Worm (Caenorhabditis elegans) whole organism, young adult: ENCODE results near the gene R10D12.6.

Source experiments
- F22D6.2 ChIP-seq: sonication (generic microtip); optimal IDR thresholded peaks from 2 replicates; lab custom pipeline; 2016; ENCODE audit warnings: mild to moderate bottlenecking, missing genetic modification characterization, missing compliant biosample characterization
- F23B12.7 ChIP-seq: sonication (generic microtip); optimal IDR thresholded peaks from 2 replicates; lab custom pipeline; 2017; ENCODE audit warnings: missing genetic modification characterization, mild to moderate bottlenecking, missing compliant biosample characterization, antibody characterized with exemption, moderate library complexity; ENCODE audit not compliant: insufficient read depth
- Y53F4B.3 ChIP-seq: fragments of 200-800 bp; sonication (Bioruptor generic); IDR thresholded peaks from 2 replicates; pipeline ENCODE4 v1.3.6; 2022; ENCODE audit warnings: missing genetic modification reagents, missing genetic modification characterization, missing compliant biosample characterization
- Y53G8AR.9 ChIP-seq: fragments of 200-800 bp; sonication (Bioruptor generic); conservative IDR thresholded peaks from 2 replicates; pipeline ENCODE4 v1.3.6; 2022; ENCODE audit warnings: missing genetic modification reagents, missing genetic modification characterization, missing compliant biosample characterization
- Y56A3A.18 ChIP-seq: fragments of 200-800 bp; sonication (Bioruptor generic); IDR thresholded peaks from 2 replicates; pipeline ENCODE4 v1.3.6; 2022; ENCODE audit warnings: missing genetic modification reagents, missing genetic modification characterization, missing compliant biosample characterization
- Y67H2A.10 ChIP-seq: fragments of 200-800 bp; sonication (Bioruptor generic); conservative IDR thresholded peaks from 2 replicates; pipeline ENCODE4 v1.3.6; 2022; ENCODE audit warnings: missing genetic modification reagents, missing genetic modification characterization, missing compliant biosample characterization
- ama-1 ChIP-seq, 3 experiments: fragments of 150-350 bp in 1 of 3; sonication (generic microtip) in 2 of 3; optimal IDR thresholded peaks; 2 replicates each; lab custom pipeline; 2014 to 2018; ENCODE audit warnings: missing biosample characterization in 2 of 3, missing genetic modification characterization in 2 of 3, missing genetic modification reagents in 2 of 3
- aptf-2 ChIP-seq: fragments of 200-800 bp; sonication (Bioruptor generic); conservative IDR thresholded peaks from 2 replicates; pipeline ENCODE4 v1.3.6; 2022; ENCODE audit warnings: missing genetic modification reagents, missing genetic modification characterization, missing compliant biosample characterization
- aptf-3 ChIP-seq: fragments of 200-800 bp; sonication (Bioruptor generic); IDR thresholded peaks from 2 replicates; pipeline ENCODE4 v1.3.6; 2022; ENCODE audit warnings: missing genetic modification characterization, missing compliant biosample characterization
- ceh-79 ChIP-seq: sonication (generic microtip); optimal IDR thresholded peaks from 2 replicates; lab custom pipeline; 2017; ENCODE audit warnings: mild to moderate bottlenecking, missing genetic modification characterization, missing compliant biosample characterization
- chd-7 ChIP-seq: sonication (generic microtip); optimal IDR thresholded peaks from 2 replicates; lab custom pipeline; 2016; ENCODE audit warnings: mild to moderate bottlenecking, missing genetic modification characterization, moderate library complexity, missing compliant biosample characterization
- fkh-3 ChIP-seq: sonication (generic microtip); optimal IDR thresholded peaks from 2 replicates; lab custom pipeline; 2016; ENCODE audit warnings: mild to moderate bottlenecking, missing genetic modification characterization, missing compliant biosample characterization
- gei-17 ChIP-seq: fragments of 200-800 bp; sonication (Bioruptor generic); optimal IDR thresholded peaks from 2 replicates; lab custom pipeline; 2018; ENCODE audit warnings: mild to moderate bottlenecking, missing genetic modification characterization, missing compliant biosample characterization
- him-1 ChIP-seq: sonication (generic microtip); optimal IDR thresholded peaks from 2 replicates; lab custom pipeline; 2016; ENCODE audit warnings: missing genotype, missing genetic modification reagents, missing genetic modification characterization, missing compliant biosample characterization
- hmg-1.2 ChIP-seq: fragments of 200-800 bp; sonication (Bioruptor generic); IDR thresholded peaks from 2 replicates; pipeline ENCODE4 v1.3.6; 2022; ENCODE audit warnings: missing genetic modification reagents, missing genetic modification characterization, missing compliant biosample characterization
- hsf-1 ChIP-seq: fragments of 200-800 bp; sonication (Bioruptor generic); IDR thresholded peaks from 2 replicates; pipeline ENCODE4 v1.3.6; 2022; ENCODE audit warnings: missing genetic modification reagents, missing genetic modification characterization, missing compliant biosample characterization
- lag-1 ChIP-seq: fragments of 200-800 bp; sonication (Bioruptor generic); IDR thresholded peaks from 2 replicates; pipeline ENCODE4 v1.3.6; 2022; ENCODE audit warnings: missing genetic modification reagents, missing genetic modification characterization, missing compliant biosample characterization
- let-607 ChIP-seq, 2 experiments: fragments of 200-800 bp in 1 of 2; sonication (Bioruptor generic) in 1 of 2; sonication (generic microtip) in 1 of 2; optimal IDR thresholded peaks; 2 replicates each; lab custom pipeline; 2016 to 2018; ENCODE audit warnings: mild to moderate bottlenecking in 2 of 2, missing compliant biosample characterization in 2 of 2, missing genetic modification characterization in 2 of 2, moderate library complexity in 2 of 2, missing genotype in 1 of 2
- lin-40 ChIP-seq: sonication (generic microtip); optimal IDR thresholded peaks from 2 replicates; lab custom pipeline; 2016; ENCODE audit warnings: missing genetic modification characterization, mild to moderate bottlenecking, missing compliant biosample characterization, missing genotype, missing genetic modification reagents
- lir-1 ChIP-seq: fragments of 200-800 bp; sonication (Bioruptor generic); conservative IDR thresholded peaks from 2 replicates; pipeline ENCODE4 v1.3.6; 2022; ENCODE audit warnings: missing genetic modification reagents, missing genetic modification characterization, missing compliant biosample characterization
- madf-6 ChIP-seq: fragments of 200-800 bp; sonication (Bioruptor generic); IDR thresholded peaks from 2 replicates; pipeline ENCODE4 v1.3.6; 2022; ENCODE audit warnings: missing genetic modification reagents, missing genetic modification characterization, missing compliant biosample characterization
- madf-8 ChIP-seq: fragments of 200-800 bp; sonication (Bioruptor generic); conservative IDR thresholded peaks from 2 replicates; pipeline ENCODE4 v1.3.6; 2022; ENCODE audit warnings: missing genetic modification reagents, missing genetic modification characterization, missing compliant biosample characterization
- nfya-2 ChIP-seq: fragments of 200-800 bp; sonication (Bioruptor generic); IDR thresholded peaks from 2 replicates; pipeline ENCODE4 v1.3.6; 2022; ENCODE audit warnings: missing genetic modification reagents, missing genetic modification characterization, missing compliant biosample characterization
- nfyb-1 ChIP-seq: fragments of 200-800 bp; sonication (Bioruptor generic); IDR thresholded peaks from 2 replicates; pipeline ENCODE4 v1.3.6; 2022; ENCODE audit warnings: missing genetic modification reagents, missing genetic modification characterization, missing compliant biosample characterization
- nhr-120 ChIP-seq: fragments of 200-800 bp; sonication (Bioruptor generic); IDR thresholded peaks from 2 replicates; pipeline ENCODE4 v1.3.6; 2022; ENCODE audit warnings: missing genetic modification characterization, missing compliant biosample characterization
- nhr-27 ChIP-seq: fragments of 200-800 bp; sonication (Bioruptor generic); optimal IDR thresholded peaks from 2 replicates; lab custom pipeline; 2018; ENCODE audit warnings: mild to moderate bottlenecking, missing genetic modification characterization, moderate library complexity, missing compliant biosample characterization
- nhr-80 ChIP-seq: sonication (generic microtip); optimal IDR thresholded peaks from 2 replicates; lab custom pipeline; 2016; ENCODE audit warnings: missing genetic modification characterization, missing compliant biosample characterization
- nhr-90 ChIP-seq: sonication (generic microtip); optimal IDR thresholded peaks from 2 replicates; lab custom pipeline; 2016; ENCODE audit warnings: missing genotype, mild to moderate bottlenecking, missing genetic modification characterization, missing compliant biosample characterization
- rcor-1 ChIP-seq: fragments of 200-800 bp; sonication (Bioruptor generic); IDR thresholded peaks from 2 replicates; pipeline ENCODE4 v1.3.6; 2022; ENCODE audit warnings: missing genetic modification reagents, missing genetic modification characterization, missing compliant biosample characterization
- snpc-3.4 ChIP-seq: sonication (generic microtip); optimal IDR thresholded peaks from 2 replicates; lab custom pipeline; 2017; ENCODE audit warnings: missing genetic modification characterization, mild to moderate bottlenecking, missing compliant biosample characterization, antibody characterized with exemption, moderate library complexity, missing genotype, missing genetic modification reagents
- snpc-4 ChIP-seq, 5 experiments: fragments of 150-350 bp in 1 of 5; sonication (generic microtip) in 4 of 5; optimal IDR thresholded peaks; 2 replicates each; lab custom pipeline; 2014 to 2018; ENCODE audit warnings: missing genetic modification characterization in 5 of 5, missing biosample characterization in 3 of 5, antibody characterized with exemption in 2 of 5, mild to moderate bottlenecking in 2 of 5, missing compliant biosample characterization in 2 of 5, missing genotype in 2 of 5, moderate library complexity in 2 of 5, missing genetic modification reagents in 1 of 5
- tbx-9 ChIP-seq: sonication (generic microtip); optimal IDR thresholded peaks from 2 replicates; lab custom pipeline; 2016; ENCODE audit warnings: borderline replicate concordance, missing genetic modification characterization, inconsistent platforms, missing compliant biosample characterization
- unc-130 ChIP-seq: sonication (generic microtip); optimal IDR thresholded peaks from 2 replicates; lab custom pipeline; 2016; ENCODE audit warnings: missing genetic modification reagents, missing genetic modification characterization, missing compliant biosample characterization
- unc-62 ChIP-seq: fragments of 150-350 bp; optimal IDR thresholded peaks from 2 replicates; lab custom pipeline; 2014; ENCODE audit warnings: missing biosample characterization, missing genetic modification reagents, missing genetic modification characterization
- xnd-1 ChIP-seq: sonication (generic microtip); optimal IDR thresholded peaks from 2 replicates; lab custom pipeline; 2016; ENCODE audit warnings: missing genotype, missing genetic modification reagents, missing genetic modification characterization, missing compliant biosample characterization
- zim-3 ChIP-seq: sonication (generic microtip); optimal IDR thresholded peaks from 2 replicates; lab custom pipeline; 2017; ENCODE audit warnings: mild to moderate bottlenecking, missing genetic modification characterization, moderate library complexity, missing compliant biosample characterization
- ztf-6 ChIP-seq: fragments of 200-800 bp; sonication (Bioruptor generic); IDR thresholded peaks from 2 replicates; pipeline ENCODE4 v1.3.6; 2022; ENCODE audit warnings: missing genetic modification reagents, missing genetic modification characterization, missing compliant biosample characterization

R10D12.6 gene

DNA sequence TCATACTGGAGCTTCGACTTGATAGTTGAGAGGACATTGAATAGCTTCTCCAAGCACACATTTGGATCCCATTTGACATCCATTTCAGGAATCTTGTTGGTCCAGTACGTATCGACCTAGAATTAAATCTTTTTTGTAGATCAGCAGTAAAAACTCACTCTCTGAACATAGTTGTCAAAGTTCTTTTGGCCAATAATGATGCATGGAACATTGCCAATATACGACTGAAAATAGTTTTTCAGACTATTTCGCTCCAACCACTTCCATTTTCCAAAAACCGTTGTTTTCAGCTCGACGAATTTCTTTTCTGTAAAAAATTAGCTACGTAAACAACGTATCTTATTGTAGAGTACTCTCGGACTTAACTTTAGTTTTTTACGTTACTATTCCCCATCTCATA lies 32.6 kb downstream of the R10D12.6 start:
- TF ChIP-seq fkh-3 (tag; lab: Kevin White, UChicago), result no peak
- no peak for TF ChIP-seq snpc-3.4 (tag; lab: Kevin White, UChicago)
- TF ChIP-seq lir-1 (GFP tag; lab: Robert Waterston, UW), result no peak
- TF ChIP-seq Y53F4B.3 (GFP tag; lab: Robert Waterston, UW), result no peak
- TF ChIP-seq madf-8, result no peak
- TF ChIP-seq him-1 (tag; lab: Kevin White, UChicago), result no peak
- no peak for TF ChIP-seq nhr-27 (tag; lab: Kevin White, UChicago)
- TF ChIP-seq ztf-6 (GFP tag; lab: Robert Waterston, UW), result no peak
- no peak for TF ChIP-seq unc-62 (GFP tag; lab: Kevin White, UChicago)
- TF ChIP-seq aptf-2 (GFP tag; lab: Robert Waterston, UW), result no peak
- no peak for TF ChIP-seq lag-1 (GFP tag; lab: Robert Waterston, UW)

- no peak for TF ChIP-seq xnd-1 (tag; lab: Kevin White, UChicago)
- TF ChIP-seq nhr-90, result no peak
- no peak for TF ChIP-seq nfya-2 (GFP tag; lab: Robert Waterston, UW)
- no peak for TF ChIP-seq Y67H2A.10 (GFP tag; lab: Robert Waterston, UW)
- no peak for TF ChIP-seq gei-17 (GFP tag; lab: Kevin White, UChicago)
- no peak for TF ChIP-seq tbx-9
- TF ChIP-seq zim-3 (tag; lab: Kevin White, UChicago), result no peak
- TF ChIP-seq chd-7 (tag; lab: Kevin White, UChicago), result no peak
- no peak for TF ChIP-seq nfyb-1
- TF ChIP-seq F23B12.7 (tag; lab: Kevin White, UChicago), result no peak
- TF ChIP-seq Y53G8AR.9 (GFP tag; lab: Robert Waterston, UW), result no peak
- no peak for TF ChIP-seq rcor-1 (GFP tag; lab: Robert Waterston, UW)
- no peak for TF ChIP-seq let-607 (tag; optimal IDR thresholded peaks at IDR 0.05; lab: Kevin White, UChicago)
- TF ChIP-seq unc-130 (GFP tag; lab: Kevin White, UChicago), result no peak
- TF ChIP-seq hsf-1, result no peak
- no peak for TF ChIP-seq nhr-120 (GFP tag; lab: Robert Waterston, UW)
- TF ChIP-seq lin-40 (tag; lab: Kevin White, UChicago), result no peak
- no peak for TF ChIP-seq F22D6.2 (tag; lab: Kevin White, UChicago)
These were observed 35.7 kb downstream of the R10D12.6 start, which contains the start of gene end-1 for ce11 chrV:13984828-13985227. Gene end-1, plus strand, starts transcription at chrV:13985128.

DNA sequence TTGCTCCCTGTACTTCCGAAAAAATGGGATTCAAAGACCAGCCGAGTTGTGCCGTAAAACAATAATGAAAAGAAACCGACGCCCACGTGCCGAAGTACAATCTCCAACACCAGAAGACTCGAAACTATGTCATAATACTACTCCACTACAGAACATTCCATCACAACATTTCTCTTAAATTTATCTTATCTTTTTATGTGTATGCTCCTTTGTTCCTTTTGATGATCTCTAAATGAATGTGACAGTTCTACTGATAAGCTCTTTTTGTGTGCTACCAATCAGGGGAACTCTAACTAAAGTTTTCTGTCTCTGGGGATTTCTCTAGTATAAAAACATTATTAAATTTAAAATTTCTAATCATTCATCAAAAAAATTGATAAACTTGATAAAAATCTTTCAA lies 37.7 kb downstream of the R10D12.6 start:
- TF ChIP-seq madf-6 (GFP tag; lab: Robert Waterston, UW) (peak; percentile 52), aptf-3 (GFP tag; lab: Robert Waterston, UW) (no peak), Y56A3A.18 (GFP tag; lab: Robert Waterston, UW) (0 out of 2 replicates have a peak, but pooled peaks have one; percentile 48), nfyb-1 (0 out of 2 replicates have a peak, but pooled peaks have one; percentile 17), nhr-80 (tag; lab: Kevin White, UChicago) (peak; percentile 67), hmg-1.2 (GFP tag; lab: Robert Waterston, UW) (peak; percentile 13; the same call in 1 of the 2 replicates), ama-1 (optimal IDR thresholded peaks at IDR 0.05; lab: Kevin White, UChicago) (no peak), ama-1 (GFP tag; optimal IDR thresholded peaks at IDR 0.05; lab: Kevin White, UChicago) (peak in 1 of 2 experiments; percentile 24), F23B12.7 (tag; lab: Kevin White, UChicago) (no peak), snpc-4 (GFP tag; optimal IDR thresholded peaks at IDR 0.05; lab: Kevin White, UChicago) (no peak), snpc-4 (tag; optimal IDR thresholded peaks at IDR 0.05; lab: Kevin White, UChicago) (peak in 1 of 4 experiments; percentile 3), ceh-79 (tag; lab: Kevin White, UChicago) (peak; percentile 12)
